Worm (Caenorhabditis elegans) whole organism, late embryonic: ENCODE data around the gene clec-199.

Source experiments
- T23F11.4 ChIP-seq: fragments of 200-800 bp; sonication (Bioruptor generic); optimal IDR thresholded peaks from 2 replicates; lab custom pipeline; 2018; ENCODE audit warnings: mild to moderate bottlenecking, missing genetic modification characterization, missing compliant biosample characterization
- ahr-1 ChIP-seq: sonication (generic microtip); optimal IDR thresholded peaks from 2 replicates; lab custom pipeline; 2016; ENCODE audit warnings: missing genetic modification characterization, missing compliant biosample characterization
- ceh-14 ChIP-seq: sonication (generic microtip); optimal IDR thresholded peaks from 2 replicates; lab custom pipeline; 2016; ENCODE audit warnings: missing genotype, missing genetic modification characterization, missing compliant biosample characterization
- ceh-18 ChIP-seq: sonication (generic microtip); optimal IDR thresholded peaks from 2 replicates; lab custom pipeline; 2016; ENCODE audit warnings: missing genetic modification characterization, missing compliant biosample characterization
- ceh-19 ChIP-seq: fragments of 200-800 bp; sonication (Bioruptor generic); optimal IDR thresholded peaks from 2 replicates; lab custom pipeline; 2018; ENCODE audit warnings: mild to moderate bottlenecking, missing genetic modification characterization, missing compliant biosample characterization
- ceh-22 ChIP-seq: sonication (generic microtip); optimal IDR thresholded peaks from 2 replicates; lab custom pipeline; 2017; ENCODE audit warnings: missing biosample characterization, missing genetic modification characterization
- ceh-24 ChIP-seq: sonication (generic microtip); optimal IDR thresholded peaks from 2 replicates; lab custom pipeline; 2016; ENCODE audit warnings: mild to moderate bottlenecking, missing genetic modification characterization, missing compliant biosample characterization
- ceh-30 ChIP-seq: fragments of 150-350 bp; optimal IDR thresholded peaks from 2 replicates; lab custom pipeline; 2014; ENCODE audit warnings: missing biosample characterization, missing genetic modification characterization
- ceh-31 ChIP-seq: sonication (generic microtip); optimal IDR thresholded peaks from 2 replicates; lab custom pipeline; 2016; ENCODE audit warnings: missing genetic modification characterization, missing compliant biosample characterization
- ceh-34 ChIP-seq: sonication (generic microtip); optimal IDR thresholded peaks from 2 replicates; lab custom pipeline; 2016; ENCODE audit warnings: mild to moderate bottlenecking, missing genetic modification characterization, missing compliant biosample characterization
- ceh-45 ChIP-seq: fragments of 200-800 bp; sonication (Bioruptor generic); IDR thresholded peaks from 2 replicates; pipeline ENCODE4 v1.3.6; 2022; ENCODE audit warnings: missing genetic modification reagents, missing genetic modification characterization, missing compliant biosample characterization
- ceh-6 ChIP-seq: fragments of 200-800 bp; sonication (Bioruptor generic); optimal IDR thresholded peaks from 2 replicates; lab custom pipeline; 2018; ENCODE audit warnings: mild to moderate bottlenecking, missing genetic modification characterization, missing compliant biosample characterization
- ceh-9 ChIP-seq: sonication (generic microtip); optimal IDR thresholded peaks from 2 replicates; lab custom pipeline; 2016; ENCODE audit warnings: mild to moderate bottlenecking, missing genetic modification characterization, inconsistent platforms, missing compliant biosample characterization
- dmd-4 ChIP-seq: sonication (generic microtip); optimal IDR thresholded peaks from 2 replicates; lab custom pipeline; 2016; ENCODE audit warnings: borderline replicate concordance, missing genetic modification characterization, missing compliant biosample characterization
- elt-2 ChIP-seq: sonication (generic microtip); optimal IDR thresholded peaks from 2 replicates; lab custom pipeline; 2016; ENCODE audit warnings: missing genetic modification reagents, missing genetic modification characterization, missing compliant biosample characterization
- ets-4 ChIP-seq: sonication (generic microtip); optimal IDR thresholded peaks from 2 replicates; lab custom pipeline; 2016; ENCODE audit warnings: missing genetic modification characterization, missing compliant biosample characterization
- eyg-1 ChIP-seq: sonication (generic microtip); optimal IDR thresholded peaks from 2 replicates; lab custom pipeline; 2016; ENCODE audit warnings: missing genotype, missing genetic modification characterization, missing compliant biosample characterization
- fkh-10 ChIP-seq: fragments of 150-350 bp; optimal IDR thresholded peaks from 2 replicates; lab custom pipeline; 2014; ENCODE audit warnings: missing biosample characterization, missing genetic modification reagents, missing genetic modification characterization
- gmeb-2 ChIP-seq: sonication (generic microtip); optimal IDR thresholded peaks from 2 replicates; lab custom pipeline; 2016; ENCODE audit warnings: missing genetic modification characterization, inconsistent platforms, missing compliant biosample characterization
- hlh-6 ChIP-seq: sonication (generic microtip); optimal IDR thresholded peaks from 2 replicates; lab custom pipeline; 2016; ENCODE audit warnings: missing genotype, missing genetic modification characterization, missing compliant biosample characterization
- hlh-8 ChIP-seq: sonication (generic microtip); optimal IDR thresholded peaks from 2 replicates; lab custom pipeline; 2016; ENCODE audit warnings: missing genotype, missing genetic modification characterization, missing compliant biosample characterization
- madf-2 ChIP-seq: sonication (generic microtip); optimal IDR thresholded peaks from 2 replicates; lab custom pipeline; 2017; ENCODE audit warnings: missing genetic modification characterization, missing compliant biosample characterization
- nfya-1 ChIP-seq: sonication (generic microtip); optimal IDR thresholded peaks from 2 replicates; lab custom pipeline; 2017; ENCODE audit warnings: missing genetic modification characterization, mild to moderate bottlenecking, missing compliant biosample characterization, antibody characterized with exemption, moderate library complexity
- nhr-11 ChIP-seq: fragments of 150-350 bp; optimal IDR thresholded peaks from 2 replicates; lab custom pipeline; 2014; ENCODE audit warnings: missing biosample characterization, missing genetic modification characterization
- nhr-232 ChIP-seq: sonication (generic microtip); optimal IDR thresholded peaks from 2 replicates; lab custom pipeline; 2016; ENCODE audit warnings: missing genetic modification characterization, missing compliant biosample characterization
- odd-2 ChIP-seq: sonication (generic microtip); optimal IDR thresholded peaks from 2 replicates; lab custom pipeline; 2017; ENCODE audit warnings: antibody characterized with exemption, mild to moderate bottlenecking, missing genetic modification characterization, missing compliant biosample characterization
- pag-3 ChIP-seq: sonication (generic microtip); optimal IDR thresholded peaks from 2 replicates; lab custom pipeline; 2016; ENCODE audit warnings: missing compliant biosample characterization, missing genetic modification characterization, borderline replicate concordance
- pat-9 ChIP-seq: fragments of 200-800 bp; sonication (Bioruptor generic); optimal IDR thresholded peaks from 2 replicates; lab custom pipeline; 2018; ENCODE audit warnings: mild to moderate bottlenecking, missing genetic modification characterization, moderate library complexity, missing compliant biosample characterization
- pax-1 ChIP-seq: fragments of 150-350 bp; optimal IDR thresholded peaks from 2 replicates; lab custom pipeline; 2014; ENCODE audit warnings: missing biosample characterization, missing genetic modification characterization
- pha-4 ChIP-seq: fragments of 150-350 bp; optimal IDR thresholded peaks from 2 replicates; lab custom pipeline; 2018; ENCODE audit warnings: missing biosample characterization, missing genetic modification reagents, missing genetic modification characterization
- pqm-1 ChIP-seq: sonication (generic microtip); optimal IDR thresholded peaks from 2 replicates; lab custom pipeline; 2016; ENCODE audit warnings: missing genetic modification characterization, missing compliant biosample characterization
- sox-2 ChIP-seq: fragments of 200-800 bp; sonication (Bioruptor generic); IDR thresholded peaks from 2 replicates; pipeline ENCODE4 v1.3.6; 2022; ENCODE audit warnings: missing genetic modification reagents, missing genetic modification characterization, missing compliant biosample characterization
- sox-4 ChIP-seq: sonication (generic microtip); optimal IDR thresholded peaks from 2 replicates; lab custom pipeline; 2017; ENCODE audit warnings: mild to moderate bottlenecking, missing genetic modification characterization, inconsistent platforms, missing compliant biosample characterization
- tbx-2 ChIP-seq: sonication (generic microtip); optimal IDR thresholded peaks from 2 replicates; lab custom pipeline; 2016; ENCODE audit warnings: missing genetic modification characterization, missing compliant biosample characterization
- unc-42 ChIP-seq: sonication (generic microtip); optimal IDR thresholded peaks from 2 replicates; lab custom pipeline; 2016; ENCODE audit warnings: missing genotype, missing genetic modification characterization, missing compliant biosample characterization
- unc-55 ChIP-seq: sonication (generic microtip); optimal IDR thresholded peaks from 2 replicates; lab custom pipeline; 2017; ENCODE audit warnings: missing biosample characterization, missing genetic modification reagents, missing genetic modification characterization
- zip-5 ChIP-seq: sonication (generic microtip); optimal IDR thresholded peaks from 2 replicates; lab custom pipeline; 2016; ENCODE audit warnings: missing genetic modification characterization, missing compliant biosample characterization
- ztf-16 ChIP-seq: sonication (generic microtip); optimal IDR thresholded peaks from 2 replicates; lab custom pipeline; 2017; ENCODE audit warnings: missing genetic modification characterization, missing compliant biosample characterization

clec-199 gene

ce11 chrIV:17346599-17347218, 5.0 kb upstream of the clec-199 start, which contains the start of the genes clec-197 and clec-198:
clec-197 (minus strand) TSS chrIV:17346699.
clec-198 (plus strand) TSS chrIV:17347168.
- TF ChIP-seq gmeb-2 (tag; lab: Kevin White, UChicago) = no peak
- TF ChIP-seq sox-4 (tag; lab: Kevin White, UChicago) = no peak
- no peak for TF ChIP-seq nhr-232
- no peak for TF ChIP-seq tbx-2 (tag; lab: Kevin White, UChicago)
- TF ChIP-seq ceh-18 = no peak
- no peak for TF ChIP-seq elt-2 (tag; lab: Kevin White, UChicago)
- TF ChIP-seq pat-9 = no peak
- no peak for TF ChIP-seq ceh-30

ce11 chrIV:17361143-17361542, 9.5 kb downstream of the clec-199 start, which contains the start of gene clec-202:
clec-202 (plus strand) TSS chrIV:17361443.
- TF ChIP-seq ceh-6 (GFP tag; lab: Kevin White, UChicago) (no peak), ceh-22 (no peak), gmeb-2 (tag; lab: Kevin White, UChicago) (no peak), fkh-10 (GFP tag; lab: Kevin White, UChicago) (no peak), pax-1 (tag; lab: Kevin White, UChicago) (no peak), zip-5 (tag; lab: Kevin White, UChicago) (no peak), ceh-9 (no peak), sox-2 (GFP tag; lab: Robert Waterston, UW) (no peak), pqm-1 (tag; lab: Kevin White, UChicago) (no peak), sox-4 (tag; lab: Kevin White, UChicago) (no peak), madf-2 (tag; lab: Kevin White, UChicago) (no peak), ceh-24 (tag; lab: Kevin White, UChicago) (no peak), ztf-16 (tag; lab: Kevin White, UChicago) (no peak), pat-9 (no peak), ceh-34 (tag; lab: Kevin White, UChicago) (no peak), pag-3 (tag; lab: Kevin White, UChicago) (no peak), pha-4 (no peak), ahr-1 (no peak)
- TF ChIP-seq, all 69 proteins: peak for 0

- TF ChIP-seq unc-42 (tag; lab: Kevin White, UChicago) = no peak
- no peak for TF ChIP-seq ets-4 (tag; lab: Kevin White, UChicago)
- no peak for TF ChIP-seq gmeb-2 (tag; lab: Kevin White, UChicago)
These were observed 15.6 kb downstream of the clec-199 start, which contains the start of gene zipt-17 for ce11 chrIV:17367294-17367693. zipt-17 (minus strand) TSS chrIV:17367394.

- no peak for TF ChIP-seq hlh-6
- TF ChIP-seq ceh-24 (tag; lab: Kevin White, UChicago) = no peak
- TF ChIP-seq ets-4 (tag; lab: Kevin White, UChicago) = no peak
- TF ChIP-seq, all 69 proteins: peak for 0
These were observed 16.6 kb downstream of the clec-199 start, which contains the start of gene trh-1 for ce11 chrIV:17368292-17368691. trh-1 (plus strand) TSS chrIV:17368592.

- TF ChIP-seq ceh-18 (no peak), ceh-34 (tag; lab: Kevin White, UChicago) (no peak), nhr-11 (tag; lab: Kevin White, UChicago) (no peak), eyg-1 (tag; lab: Kevin White, UChicago) (no peak), pqm-1 (tag; lab: Kevin White, UChicago) (no peak), unc-55 (GFP tag; lab: Kevin White, UChicago) (no peak), ceh-19 (GFP tag; lab: Kevin White, UChicago) (no peak), sox-2 (GFP tag; lab: Robert Waterston, UW) (no peak), hlh-8 (tag; lab: Kevin White, UChicago) (no peak), ceh-31 (tag; lab: Kevin White, UChicago) (no peak), dmd-4 (tag; lab: Kevin White, UChicago) (no peak), pag-3 (tag; lab: Kevin White, UChicago) (no peak), T23F11.4 (GFP tag; lab: Kevin White, UChicago) (no peak), ceh-14 (tag; lab: Kevin White, UChicago) (no peak), odd-2 (no peak), madf-2 (tag; lab: Kevin White, UChicago) (no peak), nfya-1 (tag; lab: Kevin White, UChicago) (no peak), ceh-45 (GFP tag; lab: Robert Waterston, UW) (no peak), gmeb-2 (tag; lab: Kevin White, UChicago) (no peak), sox-4 (tag; lab: Kevin White, UChicago) (no peak)
These were observed 19.8 kb downstream of the clec-199 start, which contains the start of gene C30H6.5 for ce11 chrIV:17371469-17371868. C30H6.5 (plus strand) TSS chrIV:17371769.
